Fruit fly (Drosophila melanogaster) whole organism: ENCODE data around the gene CG9592.
A peak's percentile ranks its signal among the peaks of the same experiment; 100 is the strongest.

Source experiments
- CG8478 ChIP-seq: fragments of >200 bp; optimal IDR thresholded peaks from 2 replicates; lab custom pipeline; 2018; ENCODE audit warnings: inconsistent platforms
- Dll ChIP-seq: fragments of >200 bp; optimal IDR thresholded peaks from 2 replicates; lab custom pipeline; 2017
- EcR ChIP-seq, 2 experiments: fragments of >200 bp; optimal IDR thresholded peaks; 2 replicates each; lab custom pipeline; 2017; ENCODE audit warnings: missing biosample characterization in 2 of 2, missing genetic modification characterization in 2 of 2, missing genetic modification reagents in 2 of 2
- pan ChIP-seq: fragments of >200 bp; optimal IDR thresholded peaks from 2 replicates; lab custom pipeline; 2017
- psq ChIP-seq: fragments of >200 bp; optimal IDR thresholded peaks from 2 replicates; lab custom pipeline; 2017
- usp ChIP-seq: fragments of >200 bp; optimal IDR thresholded peaks from 2 replicates; lab custom pipeline; 2017; ENCODE audit warnings: missing biosample characterization, missing genetic modification characterization, mixed read lengths

The CG9592 gene

DNA sequence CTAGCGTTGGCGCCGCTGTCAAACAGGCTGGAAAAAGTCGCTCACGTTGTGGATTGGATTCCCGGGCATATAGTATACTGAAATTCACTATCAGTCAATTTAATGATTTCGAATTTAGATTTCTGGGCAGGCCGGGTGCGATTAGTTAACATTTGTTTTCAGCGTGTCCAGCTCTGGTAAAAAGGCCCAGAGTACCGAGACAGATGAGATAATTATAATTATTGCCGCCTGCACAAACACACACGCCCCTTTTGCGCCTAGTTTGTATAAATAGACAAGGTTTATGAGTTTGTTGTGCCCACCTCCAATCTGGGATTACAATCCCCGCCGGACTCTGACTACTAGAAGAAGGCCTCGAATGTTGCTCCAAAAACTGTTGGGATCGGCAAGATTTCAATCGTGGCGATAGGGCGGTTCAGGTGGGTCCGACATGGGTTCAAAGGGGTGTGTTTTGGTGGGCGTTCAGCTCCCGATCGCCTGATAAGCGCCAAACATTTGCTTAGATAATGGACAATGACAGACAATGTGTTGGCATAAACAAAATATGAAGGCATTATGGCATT is 41.4 kb downstream of the CG9592 start:
- TF ChIP-seq pan (lab: Kevin White, UChicago) (no peak), usp (no peak), psq (lab: Kevin White, UChicago) (no peak), EcR (GFP tag; optimal IDR thresholded peaks at IDR 0.05; lab: Kevin White, UChicago) (no peak), Dll (no peak)

DNA sequence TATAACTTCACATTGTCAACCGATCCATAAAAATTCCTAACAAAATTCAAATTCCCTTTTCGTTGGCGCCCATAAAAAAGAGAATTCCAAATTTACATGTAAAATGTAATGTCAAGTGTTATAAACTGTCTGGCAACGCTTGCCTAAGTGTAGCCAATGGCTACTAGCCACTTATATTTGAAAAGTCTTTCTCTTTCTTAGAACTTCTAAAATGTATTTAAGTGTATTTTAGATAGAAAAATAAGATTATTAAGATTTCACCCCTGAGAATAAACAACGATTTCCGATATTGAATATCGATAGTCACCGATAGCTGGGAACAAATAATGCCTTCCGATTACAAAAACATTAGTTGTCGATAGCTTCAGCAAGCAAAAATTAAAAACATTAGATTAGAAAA is 42.0 kb downstream of the CG9592 start, which contains the start of gene CG34039:
Gene CG34039 (plus strand): TSS at position 342 of the 400 bp plus-strand sequence.
- TF ChIP-seq Dll (no peak), usp (no peak), CG8478 (lab: Kevin White, UChicago) (no peak), EcR (GFP tag; optimal IDR thresholded peaks at IDR 0.05; lab: Kevin White, UChicago) (no peak), psq (lab: Kevin White, UChicago) (no peak), pan (lab: Kevin White, UChicago) (no peak)

dm6 chr3L:14560664-14561063 is 43.0 kb downstream of the CG9592 start, which contains the start of gene Lk:
TSS of gene Lk (minus strand) at chr3L:14560764.
- TF ChIP-seq psq (lab: Kevin White, UChicago): no peak
- no peak for TF ChIP-seq Dll
- TF ChIP-seq CG8478 (lab: Kevin White, UChicago): no peak
- no peak for TF ChIP-seq EcR (GFP tag; optimal IDR thresholded peaks at IDR 0.05; lab: Kevin White, UChicago)

DNA sequence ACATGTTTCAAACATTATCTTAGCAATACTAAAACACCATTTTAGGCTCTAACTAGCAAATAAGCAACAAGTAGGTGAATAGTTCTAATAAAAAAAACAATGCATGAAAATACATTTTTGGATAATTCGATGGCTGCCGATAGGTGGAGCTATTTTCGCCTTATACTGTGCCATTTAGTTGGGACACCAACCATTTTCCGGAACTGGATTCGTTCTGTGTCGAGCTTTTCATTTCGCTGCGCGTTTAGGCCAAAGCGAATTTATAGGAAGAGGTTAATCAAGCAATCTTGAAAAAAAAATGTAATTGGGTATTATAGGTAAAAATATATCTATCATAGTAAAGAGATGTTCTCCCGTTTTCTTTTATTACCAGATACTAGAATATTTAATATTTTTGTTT is 45.0 kb downstream of the CG9592 start:
- TF ChIP-seq psq (lab: Kevin White, UChicago) (no peak), Dll (no peak), EcR (GFP tag; optimal IDR thresholded peaks at IDR 0.05; lab: Kevin White, UChicago) (no peak), pan (lab: Kevin White, UChicago) (no peak), usp (no peak), CG8478 (lab: Kevin White, UChicago) (peak; percentile 0)

dm6 chr3L:14563461-14563860 is 45.8 kb downstream of the CG9592 start:
- TF ChIP-seq EcR (GFP tag; optimal IDR thresholded peaks at IDR 0.05; lab: Kevin White, UChicago) (no peak), CG8478 (lab: Kevin White, UChicago) (no peak), Dll (no peak), usp (no peak), psq (lab: Kevin White, UChicago) (no peak), pan (lab: Kevin White, UChicago) (no peak)

DNA sequence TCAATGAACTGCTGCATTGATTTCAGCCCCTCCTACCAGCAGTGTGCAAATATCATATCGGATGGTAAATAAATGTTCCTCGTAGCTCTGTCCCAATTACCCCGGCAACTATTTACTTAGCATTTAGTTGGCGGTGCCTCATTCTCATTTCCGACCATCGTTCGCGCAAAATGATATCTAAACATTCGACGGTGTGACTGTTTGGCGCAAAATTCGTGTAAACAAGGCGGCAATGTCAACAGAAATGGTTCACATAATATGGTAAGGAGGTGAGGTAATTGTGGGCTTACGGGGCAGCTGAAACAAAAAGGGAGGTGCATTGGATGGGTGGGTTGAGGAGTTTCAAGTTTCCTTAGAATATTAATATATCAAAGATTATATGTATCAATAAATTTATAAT is 46.8 kb downstream of the CG9592 start:
- TF ChIP-seq psq (lab: Kevin White, UChicago) (no peak), pan (lab: Kevin White, UChicago) (no peak)

- TF ChIP-seq Dll: no peak
- TF ChIP-seq EcR (GFP tag; optimal IDR thresholded peaks at IDR 0.05; lab: Kevin White, UChicago): no peak
- TF ChIP-seq psq (lab: Kevin White, UChicago): no peak
- TF ChIP-seq usp: no peak
Measured at dm6 chr3L:14565134-14565587, 47.5 kb downstream of the CG9592 start.

dm6 chr3L:14567140-14567539 is 49.5 kb downstream of the CG9592 start, which contains the start of gene CG42758:
TSS of gene CG42758 (plus strand) at chr3L:14567440.
- TF ChIP-seq Dll: no peak
- TF ChIP-seq EcR (GFP tag; optimal IDR thresholded peaks at IDR 0.05; lab: Kevin White, UChicago): no peak
- TF ChIP-seq CG8478 (lab: Kevin White, UChicago): no peak
- no peak for TF ChIP-seq pan (lab: Kevin White, UChicago)
- TF ChIP-seq psq (lab: Kevin White, UChicago): no peak
- TF ChIP-seq usp: no peak
